Fruit fly (Drosophila melanogaster) whole organism, embryonic: ENCODE measurements around the gene CG15431.

Experiments used
- BtbVII ChIP-seq: fragments of 200-800 bp; sonication (Bioruptor generic); optimal IDR thresholded peaks from 3 replicates; lab custom pipeline; 2017; ENCODE audit warnings: missing biosample characterization, mild to moderate bottlenecking, missing genetic modification characterization
- CG11456 ChIP-seq: fragments of 200-800 bp; sonication (Bioruptor generic); IDR thresholded peaks from 3 replicates; pipeline ENCODE4 v1.3.6; 2022; ENCODE audit warnings: missing biosample characterization, missing genetic modification characterization
- CG12219 ChIP-seq: fragments of 200-800 bp; sonication (Bioruptor generic); optimal IDR thresholded peaks from 3 replicates; lab custom pipeline; 2018; ENCODE audit warnings: missing biosample characterization, mild to moderate bottlenecking, missing genetic modification characterization
- CG1233 ChIP-seq: fragments of 200-800 bp; sonication (Bioruptor generic); optimal IDR thresholded peaks from 4 replicates; lab custom pipeline; 2018; ENCODE audit warnings: missing biosample characterization, mild to moderate bottlenecking, missing genetic modification characterization
- CG12659 ChIP-seq: fragments of 200-800 bp; sonication (Bioruptor generic); optimal IDR thresholded peaks from 3 replicates; lab custom pipeline; 2017; ENCODE audit warnings: mild to moderate bottlenecking, missing biosample characterization, missing genetic modification reagents, missing genetic modification characterization
- CG16779 ChIP-seq: fragments of 200-800 bp; sonication (Bioruptor generic); IDR thresholded peaks from 2 replicates; pipeline ENCODE4 v1.3.6; 2022; ENCODE audit warnings: missing biosample characterization, missing genetic modification characterization
- CG16813 ChIP-seq: fragments of 200-800 bp; sonication (Bioruptor generic); IDR thresholded peaks from 3 replicates; pipeline ENCODE4 v1.3.6; 2022; ENCODE audit warnings: missing biosample characterization, missing genetic modification characterization; ENCODE audit not compliant: partially characterized antibody
- CG2875 ChIP-seq: fragments of 200-800 bp; sonication (Bioruptor generic); optimal IDR thresholded peaks from 2 replicates; lab custom pipeline; 2017; ENCODE audit warnings: missing biosample characterization, mild to moderate bottlenecking, missing genetic modification characterization, missing genetic modification reagents
- CG31365 ChIP-seq: fragments of 200-800 bp; sonication (Bioruptor generic); optimal IDR thresholded peaks from 2 replicates; lab custom pipeline; 2018; ENCODE audit warnings: missing biosample characterization, mild to moderate bottlenecking, missing genetic modification characterization
- CG3163 ChIP-seq: fragments of 200-800 bp; sonication (Bioruptor generic); optimal IDR thresholded peaks from 3 replicates; lab custom pipeline; 2016; ENCODE audit warnings: missing biosample characterization, missing genetic modification characterization
- CG32772 ChIP-seq: fragments of 200-800 bp; sonication (Bioruptor generic); IDR thresholded peaks from 2 replicates; pipeline ENCODE4 v1.3.6; 2022; ENCODE audit warnings: missing biosample characterization, missing genetic modification characterization
- CG4617 ChIP-seq: fragments of 200-800 bp; sonication (Bioruptor generic); optimal IDR thresholded peaks from 3 replicates; lab custom pipeline; 2016; ENCODE audit warnings: missing biosample characterization, missing genetic modification characterization, borderline replicate concordance
- CG6765 ChIP-seq: fragments of 200-800 bp; sonication (Bioruptor generic); optimal IDR thresholded peaks from 3 replicates; lab custom pipeline; 2017; ENCODE audit warnings: missing biosample characterization, mild to moderate bottlenecking, missing genetic modification characterization
- CG8359 ChIP-seq: fragments of 200-800 bp; sonication (Bioruptor generic); optimal IDR thresholded peaks from 2 replicates; lab custom pipeline; 2017; ENCODE audit warnings: missing biosample characterization, mild to moderate bottlenecking, missing genetic modification characterization, borderline replicate concordance
- CG8944 ChIP-seq: fragments of 200-800 bp; sonication (Bioruptor generic); optimal IDR thresholded peaks from 3 replicates; lab custom pipeline; 2016; ENCODE audit warnings: missing biosample characterization, missing genetic modification characterization
- CG9727 ChIP-seq: fragments of 200-800 bp; sonication (Bioruptor generic); optimal IDR thresholded peaks from 3 replicates; lab custom pipeline; 2017; ENCODE audit warnings: missing biosample characterization, mild to moderate bottlenecking, missing genetic modification characterization
- CrebB ChIP-seq: fragments of 200-800 bp; sonication (Bioruptor generic); optimal IDR thresholded peaks from 3 replicates; lab custom pipeline; 2018; ENCODE audit warnings: missing biosample characterization, mild to moderate bottlenecking, missing genetic modification characterization
- Elba2 ChIP-seq: fragments of 200-800 bp; sonication (Bioruptor generic); optimal IDR thresholded peaks from 3 replicates; lab custom pipeline; 2016; ENCODE audit warnings: missing biosample characterization, missing genetic modification characterization
- Ets97D ChIP-seq: fragments of 200-800 bp; sonication (Bioruptor generic); optimal IDR thresholded peaks from 3 replicates; lab custom pipeline; 2016; ENCODE audit warnings: missing biosample characterization, missing genetic modification characterization
- Fer2 ChIP-seq: fragments of 200-800 bp; sonication (Bioruptor generic); optimal IDR thresholded peaks from 2 replicates; lab custom pipeline; 2018; ENCODE audit warnings: missing biosample characterization, mild to moderate bottlenecking, missing genetic modification characterization, moderate library complexity
- Gsc ChIP-seq: fragments of 200-800 bp; sonication (Bioruptor generic); IDR thresholded peaks from 2 replicates; pipeline ENCODE4 v1.3.6; 2022; ENCODE audit warnings: missing biosample characterization, missing genetic modification characterization
- MESR4 ChIP-seq: fragments of 200-800 bp; sonication (Bioruptor generic); optimal IDR thresholded peaks from 2 replicates; lab custom pipeline; 2018; ENCODE audit warnings: missing biosample characterization, mild to moderate bottlenecking, missing genetic modification characterization, moderate library complexity
- Mad ChIP-seq: fragments of 200-800 bp; sonication (Bioruptor generic); optimal IDR thresholded peaks from 2 replicates; lab custom pipeline; 2016; ENCODE audit warnings: missing biosample characterization, missing genetic modification characterization
- Med ChIP-seq: fragments of 200-800 bp; sonication (Bioruptor generic); peaks from one replicate; lab custom pipeline; 2016; ENCODE audit warnings: missing biosample characterization, missing genetic modification characterization, mild to moderate bottlenecking, inconsistent platforms, moderate library complexity
- NC2α ChIP-seq: fragments of 200-800 bp; sonication (Bioruptor generic); optimal IDR thresholded peaks from 2 replicates; lab custom pipeline; 2016; ENCODE audit warnings: missing biosample characterization, missing genetic modification characterization
- NC2β ChIP-seq: fragments of 200-800 bp; sonication (Bioruptor generic); optimal IDR thresholded peaks from 2 replicates; lab custom pipeline; 2016; ENCODE audit warnings: missing biosample characterization, missing genetic modification characterization
- NK7.1 ChIP-seq: fragments of 200-800 bp; sonication (Bioruptor generic); optimal IDR thresholded peaks from 3 replicates; lab custom pipeline; 2016; ENCODE audit warnings: missing biosample characterization, missing genetic modification characterization
- NfI ChIP-seq: fragments of 200-800 bp; sonication (Bioruptor generic); optimal IDR thresholded peaks from 3 replicates; lab custom pipeline; 2018; ENCODE audit warnings: missing biosample characterization, mild to moderate bottlenecking, missing genetic modification characterization, moderate library complexity
- Optix ChIP-seq: fragments of 200-800 bp; sonication (Bioruptor generic); IDR thresholded peaks from 3 replicates; pipeline ENCODE4 v1.3.6; 2022; ENCODE audit warnings: missing biosample characterization, missing genetic modification characterization
- Six4 ChIP-seq: fragments of 200-800 bp; sonication (Bioruptor generic); optimal IDR thresholded peaks from 2 replicates; lab custom pipeline; 2016; ENCODE audit warnings: missing biosample characterization, missing genetic modification characterization
- TFAM ChIP-seq: fragments of 200-800 bp; sonication (Bioruptor generic); optimal IDR thresholded peaks from 2 replicates; lab custom pipeline; 2017; ENCODE audit warnings: missing biosample characterization, missing genetic modification characterization, inconsistent platforms
- crol ChIP-seq: fragments of 200-800 bp; sonication (Bioruptor generic); IDR thresholded peaks from 2 replicates; pipeline ENCODE4 v1.3.6; 2022; ENCODE audit warnings: missing biosample characterization, missing genetic modification characterization
- dpn ChIP-seq, 2 experiments: fragments of 200-800 bp; sonication (Bioruptor generic); optimal IDR thresholded peaks; 3 replicates each; lab custom pipeline; 2016; ENCODE audit warnings: missing biosample characterization in 2 of 2, missing genetic modification characterization in 2 of 2
- dysf ChIP-seq: fragments of 200-800 bp; sonication (Bioruptor generic); IDR thresholded peaks from 3 replicates; pipeline ENCODE4 v1.3.6; 2022; ENCODE audit warnings: missing biosample characterization, missing genetic modification characterization
- emc ChIP-seq: fragments of 200-800 bp; sonication (Bioruptor generic); optimal IDR thresholded peaks from 2 replicates; lab custom pipeline; 2016; ENCODE audit warnings: missing biosample characterization, missing genetic modification characterization
- esg ChIP-seq: fragments of 200-800 bp; sonication (Bioruptor generic); conservative IDR thresholded peaks from 2 replicates; pipeline ENCODE4 v1.3.6; 2022; ENCODE audit warnings: missing biosample characterization, missing genetic modification characterization
- exex ChIP-seq: fragments of 200-800 bp; sonication (Bioruptor generic); optimal IDR thresholded peaks from 4 replicates; lab custom pipeline; 2018; ENCODE audit warnings: missing biosample characterization, mild to moderate bottlenecking, missing genetic modification characterization, moderate library complexity
- eyg ChIP-seq: fragments of 200-800 bp; sonication (Bioruptor generic); optimal IDR thresholded peaks from 3 replicates; lab custom pipeline; 2016; ENCODE audit warnings: missing biosample characterization, missing genetic modification characterization
- grau ChIP-seq: fragments of 200-800 bp; optimal IDR thresholded peaks from 3 replicates; lab custom pipeline; 2019; ENCODE audit warnings: missing biosample characterization, mild to moderate bottlenecking, missing genetic modification characterization, moderate library complexity
- hb ChIP-seq: fragments of 200-800 bp; sonication (Bioruptor generic); IDR thresholded peaks from 3 replicates; pipeline ENCODE4 v1.3.6; 2022; ENCODE audit warnings: missing biosample characterization, missing genetic modification characterization; ENCODE audit not compliant: partially characterized antibody
- hbn ChIP-seq: fragments of 200-800 bp; sonication (Bioruptor generic); IDR thresholded peaks from 2 replicates; pipeline ENCODE4 v1.3.6; 2022; ENCODE audit warnings: missing biosample characterization, missing genetic modification characterization; ENCODE audit not compliant: partially characterized antibody
- nmo ChIP-seq: fragments of 200-800 bp; sonication (Bioruptor generic); optimal IDR thresholded peaks from 2 replicates; lab custom pipeline; 2018; ENCODE audit warnings: missing biosample characterization, mild to moderate bottlenecking, missing genetic modification characterization, moderate library complexity
- pnt ChIP-seq: fragments of 200-800 bp; sonication (Bioruptor generic); optimal IDR thresholded peaks from 3 replicates; lab custom pipeline; 2016; ENCODE audit warnings: missing biosample characterization, missing genetic modification characterization
- psq ChIP-seq: fragments of 200-800 bp; sonication (Bioruptor generic); optimal IDR thresholded peaks from 2 replicates; lab custom pipeline; 2017; ENCODE audit warnings: missing biosample characterization, missing genetic modification characterization
- sd ChIP-seq: fragments of 200-800 bp; sonication (Bioruptor generic); optimal IDR thresholded peaks from 3 replicates; lab custom pipeline; 2018; ENCODE audit warnings: missing biosample characterization, mild to moderate bottlenecking, missing genetic modification characterization, moderate library complexity
- sens-2 ChIP-seq: fragments of 200-800 bp; sonication (Bioruptor generic); IDR thresholded peaks from 2 replicates; pipeline ENCODE4 v1.3.6; 2022; ENCODE audit warnings: missing biosample characterization, missing genetic modification characterization
- stc ChIP-seq: fragments of 200-800 bp; sonication (Bioruptor generic); IDR thresholded peaks from 2 replicates; pipeline ENCODE4 v1.3.6; 2022; ENCODE audit warnings: missing biosample characterization, missing genetic modification characterization
- stwl ChIP-seq: fragments of 200-800 bp; sonication (Bioruptor generic); optimal IDR thresholded peaks from 3 replicates; lab custom pipeline; 2018; ENCODE audit warnings: missing biosample characterization, mild to moderate bottlenecking, missing genetic modification characterization, moderate library complexity
- tgo ChIP-seq: fragments of 200-800 bp; sonication (Bioruptor generic); IDR thresholded peaks from 3 replicates; pipeline ENCODE4 v1.3.6; 2022; ENCODE audit warnings: missing biosample characterization, missing genetic modification characterization
- ttk ChIP-seq: fragments of 200-800 bp; sonication (Bioruptor generic); IDR thresholded peaks from 2 replicates; pipeline ENCODE4 v2.1.2; 2022; ENCODE audit warnings: missing biosample characterization, missing genetic modification characterization

CG15431 gene

DNA sequence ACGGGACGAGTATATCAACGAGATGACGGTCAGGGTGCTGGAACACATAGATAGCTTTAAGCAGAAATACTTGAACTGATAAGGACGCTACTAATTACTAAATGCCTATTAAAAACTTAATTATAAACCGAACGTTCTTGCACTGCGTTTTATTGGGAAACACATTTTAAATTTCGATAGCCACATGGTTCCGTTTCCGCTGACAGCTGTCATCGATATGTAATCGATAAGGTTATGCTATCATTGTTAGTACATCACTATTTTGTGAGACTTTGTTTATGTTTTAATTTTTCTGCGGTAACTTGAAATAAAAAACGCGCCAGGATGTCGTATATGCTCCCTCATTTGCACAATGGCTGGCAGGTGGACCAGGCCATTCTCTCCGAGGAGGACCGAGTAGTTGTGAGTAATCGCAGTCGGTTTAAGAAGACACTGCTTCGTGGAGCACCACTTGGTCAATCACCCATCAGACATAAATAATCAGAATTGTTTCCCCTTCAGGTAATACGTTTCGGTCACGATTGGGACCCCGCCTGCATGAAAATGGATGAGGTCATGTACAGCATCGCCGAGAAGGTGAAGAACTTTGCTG lies 38.0 kb downstream of the CG15431 start, which contains the start of gene Dim1 (continued):
- TF ChIP-seq CG2875 (GFP tag; lab: Kevin White, UChicago) (peak; percentile 33), CG32772 (no peak), CG6765 (GFP tag; lab: Kevin White, UChicago) (peak; percentile 37), Med (GFP tag; lab: Kevin White, UChicago) (peak; percentile 94), NC2α (GFP tag; lab: Kevin White, UChicago) (no peak), nmo (peak; percentile 41), grau (no peak), pnt (GFP tag; lab: Kevin White, UChicago) (no peak), esg (GFP tag; lab: Robert Waterston, UW) (no peak), emc (GFP tag; lab: Kevin White, UChicago) (no peak), NC2β (GFP tag; lab: Kevin White, UChicago) (no peak), NfI (peak; percentile 70), NK7.1 (GFP tag; lab: Kevin White, UChicago) (peak; percentile 11), CG8359 (GFP tag; lab: Kevin White, UChicago) (no peak), psq (GFP tag; lab: Kevin White, UChicago) (no peak), CG16779 (no peak), CG4617 (GFP tag; lab: Kevin White, UChicago) (peak; percentile 34), Ets97D (GFP tag; lab: Kevin White, UChicago) (peak; percentile 97), MESR4 (GFP tag; lab: Kevin White, UChicago) (peak; percentile 69), dpn (GFP tag; optimal IDR thresholded peaks at IDR 0.05; lab: Kevin White, UChicago) (no peak), sens-2 (GFP tag; lab: Robert Waterston, UW) (no peak), dysf (GFP tag; lab: Robert Waterston, UW) (peak; percentile 22; the same call in 1 of the 3 replicates), hb (GFP tag; lab: Robert Waterston, UW) (peak; percentile 63; the same call in 1 of the 3 replicates), stwl (peak; percentile 82), crol (no peak), exex (tag; lab: Kevin White, UChicago) (no peak), CG12219 (GFP tag; lab: Kevin White, UChicago) (peak; percentile 38), CG1233 (GFP tag; lab: Kevin White, UChicago) (peak; percentile 16), CG11456 (GFP tag; lab: Robert Waterston, UW) (no peak), CG3163 (peak; percentile 5), Six4 (no peak), BtbVII (GFP tag; lab: Kevin White, UChicago) (no peak), eyg (peak; percentile 44), ttk (GFP tag; lab: Robert Waterston, UW) (no peak), CG12659 (peak; percentile 46), CrebB (tag; lab: Kevin White, UChicago) (peak; percentile 9), Fer2 (tag; lab: Kevin White, UChicago) (no peak), CG8944 (no peak), Mad (GFP tag; lab: Kevin White, UChicago) (peak; percentile 29), CG16813 (GFP tag; lab: Robert Waterston, UW) (peak; percentile 74), tgo (GFP tag; lab: Robert Waterston, UW) (no peak), CG9727 (GFP tag; lab: Kevin White, UChicago) (peak; percentile 40), Elba2 (GFP tag; lab: Kevin White, UChicago) (no peak), TFAM (GFP tag; lab: Kevin White, UChicago) (no peak), CG31365 (tag; lab: Kevin White, UChicago) (no peak), hbn (GFP tag; lab: Robert Waterston, UW) (peak; percentile 77), Gsc (no peak), Optix (no peak), sd (tag; lab: Kevin White, UChicago) (no peak), stc (GFP tag; lab: Robert Waterston, UW) (no peak)
